Worm (Caenorhabditis elegans): ENCODE data around the gene hot-4.

DNA sequence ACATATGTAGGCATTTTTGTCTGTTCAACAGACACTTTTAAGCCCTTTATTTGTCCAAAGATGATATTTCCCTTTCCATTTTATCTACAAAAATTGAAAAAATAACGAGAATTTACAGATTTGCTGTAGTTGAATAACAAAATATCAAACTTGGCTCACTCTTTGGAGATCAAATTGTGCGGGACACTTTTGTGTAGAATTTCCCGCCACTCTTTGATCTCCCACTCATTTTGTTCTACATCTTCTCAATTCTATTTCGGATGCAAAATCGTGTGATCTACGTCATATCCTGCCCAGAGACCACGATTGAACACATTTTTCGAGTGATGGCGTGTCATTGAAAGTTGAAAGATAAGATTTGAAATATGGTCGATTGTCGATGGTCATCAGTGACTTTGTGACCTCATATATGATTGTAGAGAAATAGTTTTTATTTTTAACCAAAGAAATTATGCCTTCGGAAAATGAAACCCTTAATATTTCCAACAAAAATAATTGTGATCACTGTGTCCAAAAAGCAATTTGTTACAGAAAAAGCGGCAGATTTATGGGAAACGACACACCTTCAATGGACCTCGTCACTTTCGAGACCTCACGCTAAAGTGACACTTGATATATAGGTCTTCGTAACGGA lies at the start of gene hot-4:
- TF ChIP-seq nhr-12 (tag; optimal IDR thresholded peaks at IDR 0.05), result no peak
- TF ChIP-seq unc-62 (GFP tag; optimal IDR thresholded peaks at IDR 0.05), result no peak
- TF ChIP-seq nhr-237 (tag; optimal IDR thresholded peaks at IDR 0.05), result no peak
- no peak for TF ChIP-seq elt-1 (tag; optimal IDR thresholded peaks at IDR 0.05; ENCODE audit: borderline replicate concordance, insufficient read depth)
- TF ChIP-seq M03D4.4 (tag; optimal IDR thresholded peaks at IDR 0.05), result no peak
- TF ChIP-seq mep-1 (tag; optimal IDR thresholded peaks at IDR 0.05), result no peak
- no peak for TF ChIP-seq sptf-1 (tag; optimal IDR thresholded peaks at IDR 0.05)
- TF ChIP-seq ztf-11 (tag; optimal IDR thresholded peaks at IDR 0.05), result no peak
- TF ChIP-seq snpc-4 (tag; optimal IDR thresholded peaks at IDR 0.05), result no peak
- TF ChIP-seq pha-4 (tag; optimal IDR thresholded peaks at IDR 0.05), result no peak
- TF ChIP-seq lin-13 (tag; optimal IDR thresholded peaks at IDR 0.05), result no peak
